Fruit fly (Drosophila melanogaster) whole organism, adult: ENCODE results near the gene CecA1.
A peak's percentile ranks its signal among the peaks of the same experiment; 100 is the strongest.

Experiments
- CG11617 ChIP-seq: fragments of 200-800 bp; sonication (Bioruptor generic); optimal IDR thresholded peaks from 2 replicates; lab custom pipeline; 2017; ENCODE audit warnings: mild to moderate bottlenecking, missing biosample characterization, missing genetic modification reagents, missing genetic modification characterization
- CG12768 ChIP-seq: fragments of 200-800 bp; sonication (Bioruptor generic); optimal IDR thresholded peaks from 2 replicates; lab custom pipeline; 2017; ENCODE audit warnings: missing biosample characterization, missing genetic modification characterization, mild to moderate bottlenecking, moderate library complexity, missing genetic modification reagents
- CG14711 ChIP-seq: fragments of 200-800 bp; sonication (Bioruptor generic); optimal IDR thresholded peaks from 2 replicates; lab custom pipeline; 2018; ENCODE audit warnings: missing biosample characterization, mild to moderate bottlenecking, missing genetic modification characterization, moderate library complexity
- CG1620 ChIP-seq: fragments of 200-800 bp; sonication (Bioruptor generic); optimal IDR thresholded peaks from 2 replicates; lab custom pipeline; 2016; ENCODE audit warnings: missing biosample characterization, missing genetic modification characterization
- CG33017 ChIP-seq: fragments of 200-800 bp; sonication (Bioruptor generic); optimal IDR thresholded peaks from 2 replicates; lab custom pipeline; 2018; ENCODE audit warnings: missing biosample characterization, mild to moderate bottlenecking, missing genetic modification characterization, moderate library complexity
- CG5204 ChIP-seq: fragments of 200-800 bp; sonication (Bioruptor generic); optimal IDR thresholded peaks from 2 replicates; lab custom pipeline; 2016; ENCODE audit warnings: missing biosample characterization, missing genetic modification characterization
- CG7045 ChIP-seq: fragments of 200-800 bp; sonication (Bioruptor generic); optimal IDR thresholded peaks from 2 replicates; lab custom pipeline; 2017; ENCODE audit warnings: missing biosample characterization, mild to moderate bottlenecking, missing genetic modification characterization
- CG7101 ChIP-seq: fragments of 200-800 bp; sonication (Bioruptor generic); optimal IDR thresholded peaks from 2 replicates; lab custom pipeline; 2018; ENCODE audit warnings: missing biosample characterization, mild to moderate bottlenecking, missing genetic modification characterization, moderate library complexity
- Clk ChIP-seq: fragments of 200-800 bp; sonication (Bioruptor generic); optimal IDR thresholded peaks from 2 replicates; lab custom pipeline; 2017; ENCODE audit warnings: missing biosample characterization, missing genetic modification characterization
- Crg-1 ChIP-seq: fragments of 200-800 bp; sonication (Bioruptor generic); optimal IDR thresholded peaks from 2 replicates; lab custom pipeline; 2016; ENCODE audit warnings: missing biosample characterization, missing genetic modification characterization
- Hr96 ChIP-seq: fragments of 200-800 bp; sonication (Bioruptor generic); optimal IDR thresholded peaks from 2 replicates; lab custom pipeline; 2016; ENCODE audit warnings: missing biosample characterization, missing genetic modification characterization
- Mnt ChIP-seq: fragments of 200-800 bp; sonication (Bioruptor generic); optimal IDR thresholded peaks from 2 replicates; lab custom pipeline; 2016; ENCODE audit warnings: missing biosample characterization, mild to moderate bottlenecking, missing genetic modification characterization
- bab1 ChIP-seq: fragments of 200-800 bp; sonication (Bioruptor generic); optimal IDR thresholded peaks from 3 replicates; lab custom pipeline; 2019; ENCODE audit warnings: missing biosample characterization, mild to moderate bottlenecking, missing genetic modification characterization, moderate library complexity
- cic ChIP-seq: fragments of 200-800 bp; sonication (Bioruptor generic); optimal IDR thresholded peaks from 2 replicates; lab custom pipeline; 2017; ENCODE audit warnings: missing biosample characterization, mild to moderate bottlenecking, missing genetic modification characterization, moderate library complexity
- cnc ChIP-seq, 2 experiments: fragments of >200 bp; optimal IDR thresholded peaks; 2 replicates each; lab custom pipeline; 2017
- kay ChIP-seq: fragments of 200-800 bp; sonication (Bioruptor generic); peaks from one replicate; lab custom pipeline; 2016; ENCODE audit warnings: missing biosample characterization, missing genetic modification characterization, borderline replicate concordance
- ovo ChIP-seq: fragments of 200-800 bp; sonication (Bioruptor generic); optimal IDR thresholded peaks from 2 replicates; lab custom pipeline; 2016; ENCODE audit warnings: missing biosample characterization, missing genetic modification characterization
- pad ChIP-seq: fragments of 200-800 bp; sonication (Bioruptor generic); optimal IDR thresholded peaks from 3 replicates; lab custom pipeline; 2017; ENCODE audit warnings: missing biosample characterization, missing genetic modification characterization, mild to moderate bottlenecking, moderate library complexity, missing genetic modification reagents
- tj ChIP-seq: fragments of 200-800 bp; sonication (Bioruptor generic); optimal IDR thresholded peaks from 3 replicates; lab custom pipeline; 2017; ENCODE audit warnings: missing biosample characterization, mild to moderate bottlenecking, missing genetic modification characterization, moderate library complexity
- toe ChIP-seq: fragments of 200-800 bp; sonication (Bioruptor generic); optimal IDR thresholded peaks from 2 replicates; lab custom pipeline; 2016; ENCODE audit warnings: missing biosample characterization, missing genetic modification characterization

Gene CecA1

dm6 chr3R:30235253-30235652 is 24.6 kb downstream of the CecA1 start:
- TF ChIP-seq CG14711 (tag; lab: Kevin White, UChicago): no peak
- TF ChIP-seq CG7045 (GFP tag; lab: Kevin White, UChicago): no peak
- no peak for TF ChIP-seq cic (GFP tag; lab: Kevin White, UChicago)
- TF ChIP-seq Crg-1 (GFP tag; lab: Kevin White, UChicago): no peak
- TF ChIP-seq Hr96 (GFP tag; lab: Kevin White, UChicago): no peak
- TF ChIP-seq kay (GFP tag; lab: Kevin White, UChicago): no peak
- TF ChIP-seq Mnt (GFP tag; lab: Kevin White, UChicago): no peak
- TF ChIP-seq bab1 (GFP tag; lab: Kevin White, UChicago): no peak
- no peak for TF ChIP-seq CG5204 (GFP tag; lab: Kevin White, UChicago)
- TF ChIP-seq cnc (optimal IDR thresholded peaks at IDR 0.05; lab: Kevin White, UChicago): no peak

dm6 chr3R:30236994-30237393 is 26.3 kb downstream of the CecA1 start:
- no peak for TF ChIP-seq Hr96 (GFP tag; lab: Kevin White, UChicago)
- TF ChIP-seq Clk: no peak
- no peak for TF ChIP-seq Mnt (GFP tag; lab: Kevin White, UChicago)
- TF ChIP-seq kay (GFP tag; lab: Kevin White, UChicago): no peak
- TF ChIP-seq cic (GFP tag; lab: Kevin White, UChicago): no peak
- no peak for TF ChIP-seq tj (GFP tag; lab: Kevin White, UChicago)
- TF ChIP-seq CG12768 (GFP tag; lab: Kevin White, UChicago): no peak
- TF ChIP-seq bab1 (GFP tag; lab: Kevin White, UChicago): no peak
- no peak for TF ChIP-seq cnc (optimal IDR thresholded peaks at IDR 0.05; lab: Kevin White, UChicago)
- no peak for TF ChIP-seq ovo (GFP tag; lab: Kevin White, UChicago)
- TF ChIP-seq CG11617 (GFP tag; lab: Kevin White, UChicago): no peak
- TF ChIP-seq CG1620 (GFP tag; lab: Kevin White, UChicago): no peak
- no peak for TF ChIP-seq toe
- no peak for TF ChIP-seq CG7045 (GFP tag; lab: Kevin White, UChicago)

dm6 chr3R:30237634-30238033 is 27.0 kb downstream of the CecA1 start, which contains the start of gene CG43448:
Gene CG43448, minus strand, starts transcription at chr3R:30237734.
- TF ChIP-seq Hr96 (GFP tag; lab: Kevin White, UChicago): no peak
- TF ChIP-seq CG5204 (GFP tag; lab: Kevin White, UChicago): no peak
- no peak for TF ChIP-seq pad (GFP tag; lab: Kevin White, UChicago)
- no peak for TF ChIP-seq Mnt (GFP tag; lab: Kevin White, UChicago)
- no peak for TF ChIP-seq CG12768 (GFP tag; lab: Kevin White, UChicago)
- no peak for TF ChIP-seq CG33017
- TF ChIP-seq bab1 (GFP tag; lab: Kevin White, UChicago): no peak
- TF ChIP-seq CG14711 (tag; lab: Kevin White, UChicago): no peak
- no peak for TF ChIP-seq Clk
- no peak for TF ChIP-seq CG11617 (GFP tag; lab: Kevin White, UChicago)
- no peak for TF ChIP-seq CG1620 (GFP tag; lab: Kevin White, UChicago)

- TF ChIP-seq toe (no peak), CG14711 (tag; lab: Kevin White, UChicago) (no peak), cic (GFP tag; lab: Kevin White, UChicago) (no peak), CG11617 (GFP tag; lab: Kevin White, UChicago) (no peak), CG1620 (GFP tag; lab: Kevin White, UChicago) (no peak), tj (GFP tag; lab: Kevin White, UChicago) (no peak), CG12768 (GFP tag; lab: Kevin White, UChicago) (no peak), ovo (GFP tag; lab: Kevin White, UChicago) (no peak), Hr96 (GFP tag; lab: Kevin White, UChicago) (no peak), CG33017 (no peak), CG5204 (GFP tag; lab: Kevin White, UChicago) (no peak), CG7045 (GFP tag; lab: Kevin White, UChicago) (no peak), bab1 (GFP tag; lab: Kevin White, UChicago) (no peak), cnc (optimal IDR thresholded peaks at IDR 0.05; lab: Kevin White, UChicago) (no peak), CG7101 (tag; lab: Kevin White, UChicago) (no peak), Mnt (GFP tag; lab: Kevin White, UChicago) (no peak)
Observed at dm6 chr3R:30240245-30240644, 29.6 kb downstream of the CecA1 start.

- TF ChIP-seq Hr96 (GFP tag; lab: Kevin White, UChicago): peak; percentile 70
- TF ChIP-seq toe: peak; percentile 71
- TF ChIP-seq CG5204 (GFP tag; lab: Kevin White, UChicago): peak; percentile 26
- peak; percentile 93 for TF ChIP-seq tj (GFP tag; lab: Kevin White, UChicago)
- TF ChIP-seq cic (GFP tag; lab: Kevin White, UChicago): peak; percentile 44
- no peak for TF ChIP-seq ovo (GFP tag; lab: Kevin White, UChicago)
- TF ChIP-seq CG33017: peak; percentile 26
- TF ChIP-seq Mnt (GFP tag; lab: Kevin White, UChicago): no peak
- peak; percentile 40 for TF ChIP-seq CG11617 (GFP tag; lab: Kevin White, UChicago)
- TF ChIP-seq CG14711 (tag; lab: Kevin White, UChicago): no peak
- no peak for TF ChIP-seq Crg-1 (GFP tag; lab: Kevin White, UChicago)
- TF ChIP-seq kay (GFP tag; lab: Kevin White, UChicago): peak; percentile 8
- TF ChIP-seq pad (GFP tag; lab: Kevin White, UChicago): no peak
- TF ChIP-seq CG7101 (tag; lab: Kevin White, UChicago): no peak
- TF ChIP-seq Clk: no peak
- TF ChIP-seq CG7045 (GFP tag; lab: Kevin White, UChicago): peak; percentile 35
- no peak for TF ChIP-seq cnc (optimal IDR thresholded peaks at IDR 0.05; lab: Kevin White, UChicago)
- TF ChIP-seq bab1 (GFP tag; lab: Kevin White, UChicago): peak; percentile 67
- TF ChIP-seq CG1620 (GFP tag; lab: Kevin White, UChicago): no peak
- TF ChIP-seq CG12768 (GFP tag; lab: Kevin White, UChicago): peak; percentile 82
Observed at dm6 chr3R:30243262-30243815, 32.7 kb downstream of the CecA1 start, which contains the start of gene CG9737. Gene CG9737, minus strand, starts transcription at chr3R:30243312.
